Worm (Caenorhabditis elegans): Measurements from ENCODE around the gene try-12.

- TF ChIP-seq lsy-27 (tag; optimal IDR thresholded peaks at IDR 0.05; ENCODE audit: borderline replicate concordance, insufficient read depth) = no peak
- no peak for TF ChIP-seq hmg-20 (GFP tag; IDR thresholded peaks at IDR 0.05)
- TF ChIP-seq bed-1 (GFP tag; IDR thresholded peaks at IDR 0.05) = no peak
- TF ChIP-seq ztf-22 (GFP tag; optimal IDR thresholded peaks at IDR 0.05) = no peak
- TF ChIP-seq snpc-3.4 (tag; optimal IDR thresholded peaks at IDR 0.05) = no peak
- TF ChIP-seq die-1 (tag; optimal IDR thresholded peaks at IDR 0.05) = no peak
- TF ChIP-seq ceh-91 (GFP tag; IDR thresholded peaks at IDR 0.05) = no peak
- TF ChIP-seq ama-1 (optimal IDR thresholded peaks at IDR 0.05) = no peak
- TF ChIP-seq ama-1 (GFP tag; optimal IDR thresholded peaks at IDR 0.05) = no peak
- TF ChIP-seq efl-1 (GFP tag; optimal IDR thresholded peaks at IDR 0.05) = no peak
- TF ChIP-seq F52B5.7 (tag; optimal IDR thresholded peaks at IDR 0.05) = no peak
Observed at ce11 chrV:7476766-7477165, 27.6 kb downstream of the try-12 start, which contains the start of gene srh-125.
